Worm (Caenorhabditis elegans) whole organism, L3 larva: ENCODE results near the gene C50B6.1.
A peak's percentile ranks its signal among the peaks of the same experiment; 100 is the strongest.

Experiments
- R02D3.7 ChIP-seq: fragments of 150-350 bp; optimal IDR thresholded peaks from 2 replicates; lab custom pipeline; 2014; ENCODE audit warnings: missing biosample characterization, missing genetic modification characterization
- ZK546.5 ChIP-seq: sonication (generic microtip); optimal IDR thresholded peaks from 2 replicates; lab custom pipeline; 2017; ENCODE audit warnings: missing biosample characterization, missing genetic modification characterization
- aly-2 ChIP-seq: fragments of 150-350 bp; optimal IDR thresholded peaks from 2 replicates; lab custom pipeline; 2014; ENCODE audit warnings: missing biosample characterization, missing genetic modification characterization
- ama-1 ChIP-seq: fragments of 150-350 bp; optimal IDR thresholded peaks from 2 replicates; lab custom pipeline; 2018
- ceh-16 ChIP-seq: sonication (generic microtip); optimal IDR thresholded peaks from 2 replicates; lab custom pipeline; 2017; ENCODE audit warnings: missing biosample characterization, missing genetic modification characterization
- ceh-28 ChIP-seq: fragments of 150-350 bp; optimal IDR thresholded peaks from 2 replicates; lab custom pipeline; 2014; ENCODE audit warnings: missing biosample characterization, missing genetic modification reagents, missing genetic modification characterization
- ceh-82 ChIP-seq: fragments of 150-350 bp; optimal IDR thresholded peaks from 2 replicates; lab custom pipeline; 2014; ENCODE audit warnings: missing biosample characterization, missing genetic modification characterization
- ceh-9 ChIP-seq: sonication (generic microtip); optimal IDR thresholded peaks from 2 replicates; lab custom pipeline; 2018; ENCODE audit warnings: missing biosample characterization, missing genetic modification characterization
- daf-12 ChIP-seq: fragments of 150-350 bp; optimal IDR thresholded peaks from 2 replicates; lab custom pipeline; 2014; ENCODE audit warnings: missing biosample characterization, missing genetic modification reagents, missing genetic modification characterization
- egl-27 ChIP-seq: sonication (generic microtip); optimal IDR thresholded peaks from 4 replicates; lab custom pipeline; 2017; ENCODE audit warnings: missing biosample characterization, missing genetic modification reagents, missing genetic modification characterization
- egl-5 ChIP-seq: fragments of 150-350 bp; optimal IDR thresholded peaks from 2 replicates; lab custom pipeline; 2017; ENCODE audit warnings: missing biosample characterization, missing genetic modification reagents, missing genetic modification characterization, inconsistent platforms
- elt-1 ChIP-seq: fragments of 150-350 bp; optimal IDR thresholded peaks from 2 replicates; lab custom pipeline; 2014; ENCODE audit warnings: missing biosample characterization, missing genetic modification characterization
- elt-3 ChIP-seq, 3 experiments: fragments of 150-350 bp in 1 of 3; sonication (generic microtip) in 2 of 3; optimal IDR thresholded peaks; 2 replicates in 2 of 3; 4 replicates in 1 of 3; lab custom pipeline; 2014 to 2017; ENCODE audit warnings: missing biosample characterization in 3 of 3, missing genetic modification characterization in 3 of 3
- eor-1 ChIP-seq, 2 experiments: fragments of 150-350 bp; optimal IDR thresholded peaks; 2 replicates each; lab custom pipeline; 2014 to 2018; ENCODE audit warnings: missing biosample characterization in 2 of 2, missing genetic modification characterization in 2 of 2
- fkh-10 ChIP-seq: sonication (generic microtip); optimal IDR thresholded peaks from 2 replicates; lab custom pipeline; 2017; ENCODE audit warnings: missing biosample characterization, missing genetic modification reagents, missing genetic modification characterization
- fkh-2 ChIP-seq: fragments of 150-350 bp; optimal IDR thresholded peaks from 2 replicates; lab custom pipeline; 2014; ENCODE audit warnings: missing biosample characterization, missing genetic modification reagents, missing genetic modification characterization
- jun-1 ChIP-seq: fragments of 150-350 bp; optimal IDR thresholded peaks from 2 replicates; lab custom pipeline; 2014; ENCODE audit warnings: missing biosample characterization, missing genetic modification reagents, missing genetic modification characterization
- lin-15B ChIP-seq: fragments of 150-350 bp; optimal IDR thresholded peaks from 2 replicates; lab custom pipeline; 2014; ENCODE audit warnings: missing biosample characterization, missing genetic modification characterization
- lin-39 ChIP-seq: fragments of 150-350 bp; optimal IDR thresholded peaks from 2 replicates; lab custom pipeline; 2018; ENCODE audit warnings: missing biosample characterization, missing genetic modification reagents, missing genetic modification characterization
- mdl-1 ChIP-seq: fragments of 150-350 bp; optimal IDR thresholded peaks from 2 replicates; lab custom pipeline; 2014; ENCODE audit warnings: missing biosample characterization, missing genetic modification characterization
- mml-1 ChIP-seq: fragments of 150-350 bp; sonication (generic microtip); optimal IDR thresholded peaks from 3 replicates; lab custom pipeline; 2014; ENCODE audit warnings: missing biosample characterization, missing genetic modification characterization
- nfya-1 ChIP-seq: sonication (generic microtip); optimal IDR thresholded peaks from 2 replicates; lab custom pipeline; 2017; ENCODE audit warnings: missing genetic modification characterization, mild to moderate bottlenecking, missing compliant biosample characterization, antibody characterized with exemption, moderate library complexity; ENCODE audit not compliant: insufficient read depth
- nhr-11 ChIP-seq: fragments of 150-350 bp; optimal IDR thresholded peaks from 2 replicates; lab custom pipeline; 2014; ENCODE audit warnings: missing biosample characterization, missing genetic modification characterization
- nhr-12 ChIP-seq: fragments of 150-350 bp; optimal IDR thresholded peaks from 2 replicates; lab custom pipeline; 2014; ENCODE audit warnings: missing biosample characterization, missing genetic modification characterization
- nhr-23 ChIP-seq: fragments of 150-350 bp; optimal IDR thresholded peaks from 2 replicates; lab custom pipeline; 2014; ENCODE audit warnings: missing biosample characterization, missing genetic modification reagents, missing genetic modification characterization
- nhr-25 ChIP-seq: sonication (generic microtip); optimal IDR thresholded peaks from 2 replicates; lab custom pipeline; 2017; ENCODE audit warnings: missing biosample characterization, missing genetic modification characterization
- nhr-76 ChIP-seq: fragments of 150-350 bp; sonication (generic microtip); optimal IDR thresholded peaks from 5 replicates; lab custom pipeline; 2014; ENCODE audit warnings: missing biosample characterization, missing genetic modification characterization
- pha-4 ChIP-seq: fragments of 150-350 bp; optimal IDR thresholded peaks from 2 replicates; lab custom pipeline; 2014; ENCODE audit warnings: missing biosample characterization, missing genetic modification reagents, missing genetic modification characterization
- sea-2 ChIP-seq: fragments of 150-350 bp; sonication (generic microtip); optimal IDR thresholded peaks from 4 replicates; lab custom pipeline; 2014; ENCODE audit warnings: missing biosample characterization, missing genetic modification reagents, missing genetic modification characterization
- skn-1 ChIP-seq: fragments of 150-350 bp; optimal IDR thresholded peaks from 2 replicates; lab custom pipeline; 2014; ENCODE audit warnings: missing biosample characterization, missing genetic modification characterization
- snpc-4 ChIP-seq: fragments of 150-350 bp; optimal IDR thresholded peaks from 2 replicates; lab custom pipeline; 2014; ENCODE audit warnings: missing biosample characterization, missing genetic modification characterization
- unc-39 ChIP-seq: sonication (generic microtip); optimal IDR thresholded peaks from 4 replicates; lab custom pipeline; 2017; ENCODE audit warnings: missing biosample characterization, missing genetic modification characterization
- unc-62 ChIP-seq: fragments of 150-350 bp; sonication (generic microtip); optimal IDR thresholded peaks from 4 replicates; lab custom pipeline; 2014; ENCODE audit warnings: missing biosample characterization, missing genetic modification reagents, missing genetic modification characterization
- ztf-11 ChIP-seq: fragments of 150-350 bp; optimal IDR thresholded peaks from 2 replicates; lab custom pipeline; 2014; ENCODE audit warnings: missing biosample characterization, missing genetic modification characterization

Gene C50B6.1

DNA sequence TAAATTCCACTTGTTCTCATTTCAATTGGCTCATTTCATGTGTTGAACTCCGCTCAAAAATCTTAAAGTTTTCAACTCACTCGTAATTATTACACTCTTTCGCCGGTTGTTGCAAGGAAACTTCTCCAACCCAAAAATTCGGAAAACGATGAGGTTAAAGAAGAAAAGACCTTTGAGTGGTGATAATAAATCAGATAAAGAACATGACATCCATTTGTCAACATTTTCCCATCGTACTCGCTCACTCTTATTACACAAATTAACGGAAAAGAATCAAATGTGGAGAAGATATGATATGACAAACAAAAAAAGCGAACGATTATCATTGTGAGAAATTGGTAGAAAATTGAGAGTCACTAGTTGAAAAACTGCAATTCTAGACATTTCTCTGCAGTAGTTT lies 23.4 kb upstream of the C50B6.1 start:
- TF ChIP-seq mml-1: no peak
- TF ChIP-seq nhr-25 (tag; lab: Kevin White, UChicago): peak; percentile 21

DNA sequence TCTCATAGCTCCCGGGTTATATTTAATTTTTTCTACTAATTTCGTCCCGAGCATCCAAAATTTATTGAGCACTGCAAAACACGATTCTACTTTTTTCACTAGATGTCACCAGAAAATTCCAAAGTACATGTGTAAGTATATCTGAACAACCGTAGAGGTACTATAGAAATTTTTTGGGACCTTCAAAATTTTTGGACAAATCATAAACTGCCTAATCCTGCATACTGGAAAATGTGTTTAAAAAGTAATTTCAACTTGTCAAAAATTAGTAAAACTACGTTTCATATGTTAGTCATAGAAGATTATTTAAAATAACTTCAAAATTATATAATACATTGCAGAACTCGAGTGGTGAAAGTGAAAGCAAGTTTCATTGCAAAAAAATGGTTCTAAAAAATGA lies 22.2 kb upstream of the C50B6.1 start:
- no peak for TF ChIP-seq ceh-28 (tag; lab: Kevin White, UChicago)
- TF ChIP-seq R02D3.7 (tag; lab: Kevin White, UChicago): no peak

DNA sequence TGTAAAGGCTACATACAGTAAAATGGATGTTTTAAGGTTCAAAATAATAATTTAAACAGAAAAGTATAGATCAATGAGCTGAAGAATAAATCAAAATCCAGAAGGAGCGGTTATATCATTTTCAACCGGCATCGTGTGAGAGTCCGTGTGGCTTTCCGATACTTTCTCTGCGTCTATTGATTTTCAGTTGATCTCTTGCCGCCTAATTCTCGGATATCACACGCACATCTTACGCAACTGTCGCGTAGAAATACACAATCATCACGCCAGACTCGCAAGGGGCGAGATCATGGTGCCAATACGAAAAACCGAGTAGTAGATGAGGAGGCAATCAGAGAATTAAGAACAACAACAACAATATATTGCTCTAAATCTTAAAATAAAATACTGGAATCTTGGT lies 19.8 kb upstream of the C50B6.1 start:
- TF ChIP-seq nhr-76 (tag; lab: Kevin White, UChicago) (no peak), egl-27 (no peak), daf-12 (tag; lab: Kevin White, UChicago) (no peak), fkh-10 (GFP tag; lab: Kevin White, UChicago) (no peak), eor-1 (tag; optimal IDR thresholded peaks at IDR 0.05; lab: Kevin White, UChicago) (no peak), snpc-4 (tag; lab: Kevin White, UChicago) (no peak), unc-39 (tag; lab: Kevin White, UChicago) (no peak), ceh-9 (tag; lab: Kevin White, UChicago) (no peak), elt-1 (tag; lab: Kevin White, UChicago) (no peak)

DNA sequence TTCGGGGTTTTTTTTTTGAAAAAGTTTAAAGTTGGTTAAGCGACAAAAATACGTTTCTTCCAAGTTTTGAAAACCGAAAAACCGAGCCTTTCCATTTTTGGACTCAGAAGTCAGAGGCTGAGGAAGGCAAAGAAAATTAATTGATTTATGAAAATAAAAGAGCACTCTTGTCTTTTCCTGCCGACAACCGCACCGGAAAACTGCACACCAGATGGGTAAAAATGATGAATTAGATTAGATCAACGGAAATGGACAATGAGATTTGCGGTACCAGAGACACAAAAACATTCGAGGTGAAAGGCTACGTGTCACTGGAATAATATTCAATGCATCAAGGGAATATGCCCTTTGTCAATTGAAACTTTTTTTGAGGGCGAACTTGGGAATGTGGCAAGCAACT lies 14.2 kb upstream of the C50B6.1 start:
- TF ChIP-seq fkh-2 (tag; lab: Kevin White, UChicago): no peak
- TF ChIP-seq nhr-11 (tag; lab: Kevin White, UChicago): no peak
- TF ChIP-seq elt-3 (tag; optimal IDR thresholded peaks at IDR 0.05; lab: Kevin White, UChicago): no peak
- TF ChIP-seq elt-1 (tag; lab: Kevin White, UChicago): no peak
- TF ChIP-seq ztf-11 (tag; lab: Kevin White, UChicago): no peak
- no peak for TF ChIP-seq skn-1 (tag; lab: Kevin White, UChicago)

DNA sequence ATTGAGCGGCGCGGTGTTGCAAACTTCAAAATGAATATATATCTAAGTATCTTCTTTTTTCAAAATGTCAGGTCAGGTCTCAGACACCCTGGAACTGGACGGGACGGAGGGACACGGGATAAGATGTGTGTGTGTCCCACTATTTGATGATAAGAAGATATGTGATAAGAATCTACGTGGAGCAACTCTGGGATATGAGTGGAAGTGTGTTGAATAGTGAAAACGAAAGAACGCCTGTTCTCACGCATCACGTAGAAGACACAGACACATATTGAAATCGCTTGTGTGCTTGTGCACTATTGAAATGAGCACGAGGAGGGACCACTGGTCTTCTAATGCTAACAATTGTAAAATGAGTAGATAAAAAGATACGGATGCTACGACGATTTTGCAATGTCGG lies 12.9 kb upstream of the C50B6.1 start, which contains the start of gene uig-1:
TSS of gene uig-1 (minus strand) at position 120 of the 400 bp plus-strand sequence.
- TF ChIP-seq nfya-1 (tag; lab: Kevin White, UChicago) (peak; percentile 30), mdl-1 (tag; lab: Kevin White, UChicago) (no peak), ceh-28 (tag; lab: Kevin White, UChicago) (no peak), snpc-4 (tag; lab: Kevin White, UChicago) (no peak), jun-1 (tag; lab: Kevin White, UChicago) (no peak), ceh-82 (tag; lab: Kevin White, UChicago) (no peak)
- TF ChIP-seq, all 47 proteins: peak for 1

DNA sequence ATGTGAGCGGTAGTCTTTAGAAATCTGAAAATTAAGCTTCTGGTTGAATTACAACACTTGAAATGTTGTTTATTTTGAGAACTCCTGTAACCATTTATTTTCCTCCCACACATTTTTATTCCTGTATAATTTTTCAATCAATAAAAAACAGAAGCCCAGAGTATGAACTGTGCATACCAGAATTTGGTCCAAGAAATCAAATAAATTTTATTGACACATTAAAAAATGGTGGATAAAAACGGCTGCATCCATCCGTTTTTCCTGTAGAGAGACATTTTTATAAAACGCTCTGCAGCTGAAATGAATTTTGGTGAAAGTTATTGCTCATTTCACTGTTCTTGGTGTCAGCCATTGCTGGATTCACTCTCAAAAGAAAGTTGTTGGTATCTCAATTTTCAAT lies 11.5 kb upstream of the C50B6.1 start, which contains the start of gene C26E1.1:
TSS of gene C26E1.1 (plus strand) at position 301 of the 400 bp plus-strand sequence.
- TF ChIP-seq nhr-12 (tag; lab: Kevin White, UChicago) (no peak), daf-12 (tag; lab: Kevin White, UChicago) (no peak), pha-4 (tag; lab: Kevin White, UChicago) (no peak), egl-5 (tag; lab: Kevin White, UChicago) (no peak), unc-39 (tag; lab: Kevin White, UChicago) (no peak), lin-39 (no peak), ama-1 (lab: Kevin White, UChicago) (no peak), unc-62 (no peak), aly-2 (tag; lab: Kevin White, UChicago) (no peak), ceh-16 (tag; lab: Kevin White, UChicago) (no peak), nhr-23 (no peak), ceh-9 (tag; lab: Kevin White, UChicago) (no peak), jun-1 (tag; lab: Kevin White, UChicago) (no peak), nhr-25 (tag; lab: Kevin White, UChicago) (no peak), lin-15B (tag; lab: Kevin White, UChicago) (no peak), mml-1 (no peak), R02D3.7 (tag; lab: Kevin White, UChicago) (no peak), ZK546.5 (tag; lab: Kevin White, UChicago) (no peak), sea-2 (no peak), egl-27 (no peak)
